Worm (Caenorhabditis elegans) whole organism, young adult: ENCODE measurements around the gene eif-3.F.

Source experiments
- F49E8.2 ChIP-seq: sonication (generic microtip); optimal IDR thresholded peaks from 3 replicates; lab custom pipeline; 2017; ENCODE audit warnings: missing genetic modification characterization, mild to moderate bottlenecking, missing compliant biosample characterization, antibody characterized with exemption, moderate library complexity; ENCODE audit not compliant: insufficient read depth
- Y79H2A.3 ChIP-seq: fragments of 200-800 bp; sonication (Bioruptor generic); conservative IDR thresholded peaks from 2 replicates; pipeline ENCODE4 v1.3.6; 2022; ENCODE audit warnings: missing genetic modification reagents, missing genetic modification characterization, missing compliant biosample characterization
- ama-1 ChIP-seq, 3 experiments: fragments of 150-350 bp in 1 of 3; sonication (generic microtip) in 2 of 3; optimal IDR thresholded peaks; 2 replicates each; lab custom pipeline; 2014 to 2018; ENCODE audit warnings: missing biosample characterization in 2 of 3, missing genetic modification characterization in 2 of 3, missing genetic modification reagents in 2 of 3
- ceh-27 ChIP-seq: fragments of 200-800 bp; sonication (Bioruptor generic); optimal IDR thresholded peaks from 2 replicates; lab custom pipeline; 2018; ENCODE audit warnings: mild to moderate bottlenecking, missing genetic modification characterization, moderate library complexity, missing compliant biosample characterization
- ceh-91 ChIP-seq: fragments of 200-800 bp; sonication (Bioruptor generic); IDR thresholded peaks from 2 replicates; pipeline ENCODE4 v1.3.6; 2022; ENCODE audit warnings: missing genetic modification reagents, missing genetic modification characterization, missing compliant biosample characterization
- efl-1 ChIP-seq: fragments of 150-350 bp; optimal IDR thresholded peaks from 2 replicates; lab custom pipeline; 2014; ENCODE audit warnings: missing biosample characterization, missing genetic modification reagents, missing genetic modification characterization
- him-1 ChIP-seq: sonication (generic microtip); optimal IDR thresholded peaks from 2 replicates; lab custom pipeline; 2016; ENCODE audit warnings: missing genotype, missing genetic modification reagents, missing genetic modification characterization, missing compliant biosample characterization
- lin-35 ChIP-seq, 3 experiments: fragments of 150-350 bp in 2 of 3; sonication (generic microtip) in 1 of 3; optimal IDR thresholded peaks; 2 replicates each; lab custom pipeline; 2014 to 2018; ENCODE audit warnings: missing biosample characterization in 3 of 3, missing genetic modification characterization in 3 of 3, missing genetic modification reagents in 3 of 3
- pha-4 ChIP-seq: fragments of 150-350 bp; sonication (generic microtip); optimal IDR thresholded peaks from 2 replicates; lab custom pipeline; 2014; ENCODE audit warnings: missing biosample characterization, missing genetic modification reagents, missing genetic modification characterization
- sdz-38 ChIP-seq: sonication (generic microtip); optimal IDR thresholded peaks from 2 replicates; lab custom pipeline; 2016; ENCODE audit warnings: missing genotype, missing genetic modification characterization, missing compliant biosample characterization
- snpc-4 ChIP-seq, 5 experiments: fragments of 150-350 bp in 1 of 5; sonication (generic microtip) in 4 of 5; optimal IDR thresholded peaks; 2 replicates each; lab custom pipeline; 2014 to 2018; ENCODE audit warnings: missing genetic modification characterization in 5 of 5, missing biosample characterization in 3 of 5, antibody characterized with exemption in 2 of 5, mild to moderate bottlenecking in 2 of 5, missing compliant biosample characterization in 2 of 5, missing genotype in 2 of 5, moderate library complexity in 2 of 5, missing genetic modification reagents in 1 of 5
- unc-62 ChIP-seq: fragments of 150-350 bp; optimal IDR thresholded peaks from 2 replicates; lab custom pipeline; 2014; ENCODE audit warnings: missing biosample characterization, missing genetic modification reagents, missing genetic modification characterization
- ztf-28 ChIP-seq: fragments of 200-800 bp; sonication (Bioruptor generic); IDR thresholded peaks from 2 replicates; pipeline ENCODE4 v1.3.6; 2022; ENCODE audit warnings: missing genetic modification reagents, missing genetic modification characterization, missing compliant biosample characterization

ce11 chrII:9338859-9339258 lies 7.4 kb downstream of the eif-3.F start, which contains the start of gene ttll-12:
- TF ChIP-seq ceh-27 (GFP tag; lab: Kevin White, UChicago) (no peak), F49E8.2 (tag; lab: Kevin White, UChicago) (no peak), Y79H2A.3 (GFP tag; lab: Robert Waterston, UW) (no peak), efl-1 (GFP tag; lab: Kevin White, UChicago) (no peak), snpc-4 (GFP tag; optimal IDR thresholded peaks at IDR 0.05; lab: Kevin White, UChicago) (no peak), snpc-4 (tag; optimal IDR thresholded peaks at IDR 0.05; lab: Kevin White, UChicago) (no peak), pha-4 (tag; lab: Kevin White, UChicago) (no peak), unc-62 (GFP tag; lab: Kevin White, UChicago) (no peak), ceh-91 (GFP tag; lab: Robert Waterston, UW) (no peak), sdz-38 (tag; lab: Kevin White, UChicago) (no peak), him-1 (tag; lab: Kevin White, UChicago) (no peak), lin-35 (GFP tag; optimal IDR thresholded peaks at IDR 0.05; lab: Kevin White, UChicago) (no peak), ztf-28 (no peak), ama-1 (optimal IDR thresholded peaks at IDR 0.05; lab: Kevin White, UChicago) (no peak), ama-1 (GFP tag; optimal IDR thresholded peaks at IDR 0.05; lab: Kevin White, UChicago) (no peak)
